Worm (Caenorhabditis elegans) whole organism, L4 larva: ENCODE data around the gene F52C9.3.

ENCODE experiments used
- D1046.2 ChIP-seq: fragments of 200-800 bp; sonication (Bioruptor generic); IDR thresholded peaks from 2 replicates; pipeline ENCODE4 v1.3.6; 2022; ENCODE audit warnings: missing genetic modification characterization, missing compliant biosample characterization
- F26F4.8 ChIP-seq: fragments of 200-800 bp; sonication (Bioruptor generic); conservative IDR thresholded peaks from 2 replicates; pipeline ENCODE4 v1.3.6; 2022; ENCODE audit warnings: missing genetic modification characterization, missing compliant biosample characterization
- F37D6.2 ChIP-seq: sonication (generic microtip); optimal IDR thresholded peaks from 2 replicates; lab custom pipeline; 2016; ENCODE audit warnings: mild to moderate bottlenecking, missing genetic modification characterization, missing compliant biosample characterization
- F49E8.2 ChIP-seq: sonication (generic microtip); optimal IDR thresholded peaks from 2 replicates; lab custom pipeline; 2016; ENCODE audit warnings: missing compliant biosample characterization, mild to moderate bottlenecking, missing genetic modification characterization, borderline replicate concordance
- Y48G9A.11 ChIP-seq: fragments of 200-800 bp; sonication (Bioruptor generic); IDR thresholded peaks from 2 replicates; pipeline ENCODE4 v1.3.6; 2022; ENCODE audit warnings: missing genetic modification reagents, missing genetic modification characterization, missing compliant biosample characterization
- aha-1 ChIP-seq: fragments of 150-350 bp; peaks from one replicate; lab custom pipeline; 2014; ENCODE audit warnings: missing biosample characterization, missing genetic modification characterization
- aly-2 ChIP-seq: sonication (generic microtip); optimal IDR thresholded peaks from 2 replicates; lab custom pipeline; 2018; ENCODE audit warnings: missing biosample characterization, missing genetic modification characterization
- ama-1 ChIP-seq: fragments of 150-350 bp; optimal IDR thresholded peaks from 2 replicates; lab custom pipeline; 2014; ENCODE audit warnings: inconsistent platforms, mixed read lengths
- arid-1 ChIP-seq: fragments of 200-800 bp; sonication (Bioruptor generic); conservative IDR thresholded peaks from 2 replicates; pipeline ENCODE4 v1.3.6; 2022; ENCODE audit warnings: missing genetic modification reagents, missing genetic modification characterization, missing compliant biosample characterization
- attf-4 ChIP-seq: sonication (generic microtip); optimal IDR thresholded peaks from 3 replicates; lab custom pipeline; 2017; ENCODE audit warnings: missing biosample characterization, missing genetic modification characterization
- ceh-20 ChIP-seq: fragments of 200-800 bp; sonication (Bioruptor generic); IDR thresholded peaks from 2 replicates; pipeline ENCODE4 v1.3.6; 2022; ENCODE audit warnings: missing genetic modification reagents, missing genetic modification characterization, missing compliant biosample characterization
- ctbp-1 ChIP-seq: fragments of 200-800 bp; sonication (Bioruptor generic); IDR thresholded peaks from 2 replicates; pipeline ENCODE4 v1.3.6; 2022; ENCODE audit warnings: missing genetic modification reagents, missing genetic modification characterization, missing compliant biosample characterization
- daf-12 ChIP-seq: fragments of 150-350 bp; optimal IDR thresholded peaks from 2 replicates; lab custom pipeline; 2014; ENCODE audit warnings: missing biosample characterization, missing genetic modification reagents, missing genetic modification characterization
- daf-16 ChIP-seq, 3 experiments: sonication (generic microtip); optimal IDR thresholded peaks; 2 replicates each; lab custom pipeline; 2016 to 2017; ENCODE audit warnings: missing genetic modification characterization in 3 of 3, missing genetic modification reagents in 3 of 3, mild to moderate bottlenecking in 2 of 3, missing compliant biosample characterization in 2 of 3, missing biosample characterization in 1 of 3, moderate library complexity in 1 of 3
- dmd-6 ChIP-seq: fragments of 200-800 bp; sonication (Bioruptor generic); IDR thresholded peaks from 2 replicates; pipeline ENCODE4 v1.3.6; 2022; ENCODE audit warnings: missing genetic modification reagents, missing genetic modification characterization, missing compliant biosample characterization
- dve-1 ChIP-seq: sonication (generic microtip); optimal IDR thresholded peaks from 2 replicates; lab custom pipeline; 2017; ENCODE audit warnings: antibody characterized with exemption, mild to moderate bottlenecking, missing genetic modification characterization, missing compliant biosample characterization; ENCODE audit not compliant: insufficient read depth
- gei-8 ChIP-seq: fragments of 200-800 bp; sonication (Bioruptor generic); optimal IDR thresholded peaks from 2 replicates; lab custom pipeline; 2018; ENCODE audit warnings: mild to moderate bottlenecking, missing genetic modification characterization, missing compliant biosample characterization
- hlh-30 ChIP-seq: sonication (generic microtip); optimal IDR thresholded peaks from 2 replicates; lab custom pipeline; 2017; ENCODE audit warnings: antibody characterized with exemption, mild to moderate bottlenecking, missing genetic modification characterization, missing compliant biosample characterization; ENCODE audit not compliant: insufficient read depth
- lim-7 ChIP-seq: fragments of 200-800 bp; sonication (Bioruptor generic); IDR thresholded peaks from 2 replicates; pipeline ENCODE4 v1.3.6; 2022; ENCODE audit warnings: missing genetic modification characterization, missing compliant biosample characterization
- lin-13 ChIP-seq: fragments of 150-350 bp; optimal IDR thresholded peaks from 2 replicates; lab custom pipeline; 2014; ENCODE audit warnings: missing biosample characterization, missing genetic modification reagents, missing genetic modification characterization
- lin-39 ChIP-seq: fragments of 150-350 bp; optimal IDR thresholded peaks from 2 replicates; lab custom pipeline; 2014; ENCODE audit warnings: missing biosample characterization, missing genetic modification reagents, missing genetic modification characterization
- mxl-2 ChIP-seq: fragments of 200-800 bp; sonication (Bioruptor generic); conservative IDR thresholded peaks from 2 replicates; pipeline ENCODE4 v1.3.6; 2022; ENCODE audit warnings: missing genetic modification reagents, missing genetic modification characterization, missing compliant biosample characterization
- nhr-102 ChIP-seq: sonication (generic microtip); optimal IDR thresholded peaks from 2 replicates; lab custom pipeline; 2016; ENCODE audit warnings: mild to moderate bottlenecking, missing genetic modification characterization, moderate library complexity, missing compliant biosample characterization
- nhr-237 ChIP-seq: sonication (generic microtip); optimal IDR thresholded peaks from 2 replicates; lab custom pipeline; 2017; ENCODE audit warnings: missing biosample characterization, missing genetic modification characterization
- nhr-42 ChIP-seq: fragments of 200-800 bp; sonication (Bioruptor generic); IDR thresholded peaks from 2 replicates; pipeline ENCODE4 v1.3.6; 2022; ENCODE audit warnings: missing genetic modification characterization, missing compliant biosample characterization
- nhr-77 ChIP-seq: fragments of 150-350 bp; optimal IDR thresholded peaks from 2 replicates; lab custom pipeline; 2014; ENCODE audit warnings: missing biosample characterization, missing genetic modification characterization
- pha-4 ChIP-seq, 2 experiments: fragments of 150-350 bp in 1 of 2; fragments of 200-800 bp in 1 of 2; sonication (Bioruptor generic) in 1 of 2; IDR thresholded peaks in 1 of 2; optimal IDR thresholded peaks in 1 of 2; 2 replicates each; pipeline versions ENCODE4 v1.3.6 to Lab custom; 2014 to 2022; ENCODE audit warnings: missing genetic modification characterization in 2 of 2, missing genetic modification reagents in 2 of 2, missing biosample characterization in 1 of 2, missing compliant biosample characterization in 1 of 2
- pqm-1 ChIP-seq: sonication (generic microtip); optimal IDR thresholded peaks from 2 replicates; lab custom pipeline; 2017; ENCODE audit warnings: missing biosample characterization, missing genetic modification characterization
- saeg-2 ChIP-seq: fragments of 200-800 bp; sonication (Bioruptor generic); IDR thresholded peaks from 2 replicates; pipeline ENCODE4 v1.3.6; 2022; ENCODE audit warnings: missing genetic modification reagents, missing genetic modification characterization, missing compliant biosample characterization
- sdz-12 ChIP-seq: fragments of 200-800 bp; sonication (Bioruptor generic); optimal IDR thresholded peaks from 2 replicates; lab custom pipeline; 2018; ENCODE audit warnings: mild to moderate bottlenecking, missing genetic modification characterization, missing compliant biosample characterization
- set-16 ChIP-seq: fragments of 200-800 bp; sonication (Bioruptor generic); IDR thresholded peaks from 2 replicates; pipeline ENCODE4 v1.3.6; 2022; ENCODE audit warnings: missing genetic modification reagents, missing genetic modification characterization, missing compliant biosample characterization
- snpc-4 ChIP-seq: fragments of 150-350 bp; optimal IDR thresholded peaks from 2 replicates; lab custom pipeline; 2014; ENCODE audit warnings: missing biosample characterization, missing genetic modification characterization
- zag-1 ChIP-seq: fragments of 150-350 bp; optimal IDR thresholded peaks from 2 replicates; lab custom pipeline; 2014; ENCODE audit warnings: missing biosample characterization, missing genetic modification characterization
- zfp-3 ChIP-seq: fragments of 200-800 bp; sonication (Bioruptor generic); conservative IDR thresholded peaks from 2 replicates; pipeline ENCODE4 v1.3.6; 2022; ENCODE audit warnings: missing genetic modification reagents, missing genetic modification characterization, missing compliant biosample characterization
- ztf-11 ChIP-seq: fragments of 150-350 bp; optimal IDR thresholded peaks from 2 replicates; lab custom pipeline; 2014; ENCODE audit warnings: missing biosample characterization, missing genetic modification characterization

Gene F52C9.3

ce11 chrIII:5310403-5310802 lies 11.3 kb upstream of the F52C9.3 start:
- TF ChIP-seq set-16 = peak; percentile 57
- no peak for TF ChIP-seq pqm-1 (tag; lab: Kevin White, UChicago)
- TF ChIP-seq lin-13 (GFP tag; lab: Kevin White, UChicago) = no peak
- TF ChIP-seq F26F4.8 (GFP tag; lab: Robert Waterston, UW) = no peak
- TF ChIP-seq attf-4 (tag; lab: Kevin White, UChicago) = no peak
- no peak for TF ChIP-seq ctbp-1 (GFP tag; lab: Robert Waterston, UW)
- 0 out of 2 replicates have a peak, but pooled peaks have one; percentile 17 for TF ChIP-seq pha-4 (GFP tag; IDR thresholded peaks at IDR 0.05; lab: Robert Waterston, UW)
- TF ChIP-seq pha-4 (tag; optimal IDR thresholded peaks at IDR 0.05; lab: Kevin White, UChicago) = no peak
- TF ChIP-seq, all 104 proteins: peak for 2

- TF ChIP-seq aly-2 (tag; lab: Kevin White, UChicago) = no peak
- TF ChIP-seq arid-1 = 0 out of 2 replicates have a peak, but pooled peaks have one; percentile 12
- TF ChIP-seq, all 104 proteins: peak for 1
Observed at ce11 chrIII:5310940-5311339, 10.7 kb upstream of the F52C9.3 start, which contains the start of gene pqe-1. TSS of gene pqe-1 (plus strand) at chrIII:5311240.

- TF ChIP-seq aha-1 (tag; lab: Kevin White, UChicago) (no peak), dve-1 (peak; percentile 42), arid-1 (no peak), zfp-3 (GFP tag; lab: Robert Waterston, UW) (no peak), mxl-2 (GFP tag; lab: Robert Waterston, UW) (no peak), F37D6.2 (tag; lab: Kevin White, UChicago) (no peak), D1046.2 (GFP tag; lab: Robert Waterston, UW) (no peak), F49E8.2 (tag; lab: Kevin White, UChicago) (no peak), saeg-2 (GFP tag; lab: Robert Waterston, UW) (no peak), nhr-77 (no peak), gei-8 (no peak), lin-39 (tag; lab: Kevin White, UChicago) (no peak), daf-16 (GFP tag; optimal IDR thresholded peaks at IDR 0.05; lab: Kevin White, UChicago) (no peak), daf-16 (tag; optimal IDR thresholded peaks at IDR 0.05; lab: Kevin White, UChicago) (peak; percentile 43), Y48G9A.11 (GFP tag; lab: Robert Waterston, UW) (no peak), hlh-30 (peak; percentile 46), nhr-237 (no peak), dmd-6 (GFP tag; lab: Robert Waterston, UW) (no peak), pha-4 (GFP tag; IDR thresholded peaks at IDR 0.05; lab: Robert Waterston, UW) (no peak), pha-4 (tag; optimal IDR thresholded peaks at IDR 0.05; lab: Kevin White, UChicago) (no peak)
Observed at ce11 chrIII:5318610-5319009, 3.1 kb upstream of the F52C9.3 start.

ce11 chrIII:5326323-5326722 lies 4.6 kb downstream of the F52C9.3 start, which contains the start of gene sorf-2:
TSS of gene sorf-2 (plus strand) at chrIII:5326623.
- TF ChIP-seq nhr-102 (tag; lab: Kevin White, UChicago) (no peak), sdz-12 (GFP tag; lab: Kevin White, UChicago) (no peak), lim-7 (GFP tag; lab: Robert Waterston, UW) (no peak), mxl-2 (GFP tag; lab: Robert Waterston, UW) (no peak), ceh-20 (no peak), F49E8.2 (tag; lab: Kevin White, UChicago) (no peak), ama-1 (no peak), zag-1 (no peak), daf-12 (tag; lab: Kevin White, UChicago) (no peak), set-16 (no peak), ztf-11 (tag; lab: Kevin White, UChicago) (no peak), snpc-4 (tag; lab: Kevin White, UChicago) (no peak), nhr-42 (GFP tag; lab: Robert Waterston, UW) (no peak)
